Fruit fly (Drosophila melanogaster) whole organism, embryonic: ENCODE measurements around the gene shd.

Experiments
- ATbp ChIP-seq: fragments of 200-800 bp; sonication (Bioruptor generic); optimal IDR thresholded peaks from 2 replicates; lab custom pipeline; 2017; ENCODE audit warnings: missing biosample characterization, mild to moderate bottlenecking, missing genetic modification characterization, missing genetic modification reagents
- Adf1 ChIP-seq: fragments of 200-800 bp; sonication (Bioruptor generic); IDR thresholded peaks from 2 replicates; pipeline ENCODE4 v1.3.6; 2022; ENCODE audit warnings: missing biosample characterization, missing genetic modification characterization
- CG10543 ChIP-seq: fragments of 200-800 bp; sonication (Bioruptor generic); optimal IDR thresholded peaks from 3 replicates; lab custom pipeline; 2017; ENCODE audit warnings: missing biosample characterization, mild to moderate bottlenecking, missing genetic modification characterization, moderate library complexity
- CG10565 ChIP-seq: fragments of 200-800 bp; sonication (Bioruptor generic); optimal IDR thresholded peaks from 3 replicates; lab custom pipeline; 2016; ENCODE audit warnings: missing biosample characterization, mild to moderate bottlenecking, missing genetic modification characterization
- CG13296 ChIP-seq: fragments of 200-800 bp; sonication (Bioruptor generic); optimal IDR thresholded peaks from 3 replicates; lab custom pipeline; 2018; ENCODE audit warnings: missing biosample characterization, mild to moderate bottlenecking, missing genetic modification characterization
- CG15514 ChIP-seq: fragments of 200-800 bp; sonication (Bioruptor generic); optimal IDR thresholded peaks from 3 replicates; lab custom pipeline; 2017; ENCODE audit warnings: missing biosample characterization, missing genetic modification characterization, mild to moderate bottlenecking, moderate library complexity, missing genetic modification reagents
- CG1602 ChIP-seq: fragments of 200-800 bp; sonication (Bioruptor generic); optimal IDR thresholded peaks from 3 replicates; lab custom pipeline; 2016; ENCODE audit warnings: missing biosample characterization, missing genetic modification characterization
- CG17186 ChIP-seq: fragments of 200-800 bp; sonication (Bioruptor generic); optimal IDR thresholded peaks from 3 replicates; lab custom pipeline; 2017; ENCODE audit warnings: missing biosample characterization, missing genetic modification reagents, missing genetic modification characterization
- CG17612 ChIP-seq: fragments of 200-800 bp; sonication (Bioruptor generic); IDR thresholded peaks from 2 replicates; pipeline ENCODE4 v1.3.6; 2022; ENCODE audit warnings: missing biosample characterization, missing genetic modification characterization
- CG1832 ChIP-seq: fragments of 200-800 bp; sonication (Bioruptor generic); optimal IDR thresholded peaks from 2 replicates; lab custom pipeline; 2017; ENCODE audit warnings: missing biosample characterization, mild to moderate bottlenecking, missing genetic modification characterization, inconsistent platforms
- CG30403 ChIP-seq: fragments of 200-800 bp; sonication (Bioruptor generic); optimal IDR thresholded peaks from 3 replicates; lab custom pipeline; 2016; ENCODE audit warnings: missing biosample characterization, missing genetic modification characterization
- CG31365 ChIP-seq: fragments of 200-800 bp; sonication (Bioruptor generic); optimal IDR thresholded peaks from 2 replicates; lab custom pipeline; 2018; ENCODE audit warnings: missing biosample characterization, mild to moderate bottlenecking, missing genetic modification characterization
- CG4328 ChIP-seq: fragments of 200-800 bp; sonication (Bioruptor generic); optimal IDR thresholded peaks from 3 replicates; lab custom pipeline; 2017; ENCODE audit warnings: missing biosample characterization, missing genetic modification reagents, missing genetic modification characterization
- CG4404 ChIP-seq: fragments of 200-800 bp; sonication (Bioruptor generic); IDR thresholded peaks from 2 replicates; pipeline ENCODE4 v1.3.6; 2022; ENCODE audit warnings: missing biosample characterization, missing genetic modification characterization
- CG6254 ChIP-seq: fragments of 200-800 bp; sonication (Bioruptor generic); optimal IDR thresholded peaks from 3 replicates; lab custom pipeline; 2017; ENCODE audit warnings: mild to moderate bottlenecking, missing biosample characterization, missing genetic modification reagents, missing genetic modification characterization
- CG8290 ChIP-seq, 3 experiments: fragments of 200-800 bp; sonication (Bioruptor generic); optimal IDR thresholded peaks; 2 replicates each; lab custom pipeline; 2016 to 2019; ENCODE audit warnings: missing biosample characterization in 3 of 3, missing genetic modification characterization in 3 of 3, mild to moderate bottlenecking in 2 of 3, moderate library complexity in 1 of 3
- D19B ChIP-seq: fragments of 200-800 bp; sonication (Bioruptor generic); optimal IDR thresholded peaks from 2 replicates; lab custom pipeline; 2017; ENCODE audit warnings: missing biosample characterization, mild to moderate bottlenecking, missing genetic modification characterization
- Deaf1 ChIP-seq: fragments of 200-800 bp; optimal IDR thresholded peaks from 3 replicates; lab custom pipeline; 2019; ENCODE audit warnings: missing biosample characterization, mild to moderate bottlenecking, missing genetic modification characterization, moderate library complexity
- Doc3 ChIP-seq: fragments of 200-800 bp; sonication (Bioruptor generic); IDR thresholded peaks from 3 replicates; pipeline ENCODE4 v1.3.6; 2022; ENCODE audit warnings: missing biosample characterization, missing genetic modification characterization; ENCODE audit not compliant: partially characterized antibody
- Eip74EF ChIP-seq, 2 experiments: fragments of 200-800 bp in 1 of 2; fragments of >200 bp in 1 of 2; sonication (Bioruptor generic) in 1 of 2; optimal IDR thresholded peaks; 2 replicates each; lab custom pipeline; 2017 to 2019; ENCODE audit warnings: missing biosample characterization in 2 of 2, missing genetic modification characterization in 2 of 2, mild to moderate bottlenecking in 1 of 2, moderate library complexity in 1 of 2
- Fer1 ChIP-seq: fragments of 200-800 bp; sonication (Bioruptor generic); optimal IDR thresholded peaks from 2 replicates; lab custom pipeline; 2017; ENCODE audit warnings: missing biosample characterization, mild to moderate bottlenecking, missing genetic modification characterization
- GATAe ChIP-seq: fragments of 200-800 bp; sonication (Bioruptor generic); conservative IDR thresholded peaks from 2 replicates; pipeline ENCODE4 v1.3.6; 2022; ENCODE audit warnings: missing biosample characterization, missing genetic modification characterization
- H15 ChIP-seq: fragments of 200-800 bp; sonication (Bioruptor generic); IDR thresholded peaks from 3 replicates; pipeline ENCODE4 v1.3.6; 2022; ENCODE audit warnings: missing biosample characterization, missing genetic modification characterization
- HLH4C ChIP-seq: fragments of 200-800 bp; sonication (Bioruptor generic); IDR thresholded peaks from 3 replicates; pipeline ENCODE4 v1.3.6; 2022; ENCODE audit warnings: missing biosample characterization, missing genetic modification characterization; ENCODE audit not compliant: partially characterized antibody
- HLH54F ChIP-seq: fragments of 200-800 bp; sonication (Bioruptor generic); optimal IDR thresholded peaks from 3 replicates; lab custom pipeline; 2016; ENCODE audit warnings: missing biosample characterization, missing genetic modification characterization
- Hr3 ChIP-seq: fragments of 200-800 bp; sonication (Bioruptor generic); optimal IDR thresholded peaks from 3 replicates; lab custom pipeline; 2016; ENCODE audit warnings: missing biosample characterization, missing genetic modification characterization
- Jarid2 ChIP-seq: fragments of 200-800 bp; sonication (Bioruptor generic); optimal IDR thresholded peaks from 3 replicates; lab custom pipeline; 2017; ENCODE audit warnings: mild to moderate bottlenecking, missing biosample characterization, missing genetic modification reagents, missing genetic modification characterization
- Rx ChIP-seq: fragments of 200-800 bp; sonication (Bioruptor generic); IDR thresholded peaks from 2 replicates; pipeline ENCODE4 v1.3.6; 2022; ENCODE audit warnings: missing biosample characterization, missing genetic modification characterization
- Six4 ChIP-seq: fragments of 200-800 bp; sonication (Bioruptor generic); optimal IDR thresholded peaks from 2 replicates; lab custom pipeline; 2016; ENCODE audit warnings: missing biosample characterization, missing genetic modification characterization
- Sox102F ChIP-seq: fragments of 200-800 bp; sonication (Bioruptor generic); optimal IDR thresholded peaks from 2 replicates; lab custom pipeline; 2018; ENCODE audit warnings: missing biosample characterization, mild to moderate bottlenecking, missing genetic modification characterization, moderate library complexity
- br ChIP-seq: fragments of >200 bp; optimal IDR thresholded peaks from 2 replicates; lab custom pipeline; 2017
- cg ChIP-seq: fragments of 200-800 bp; sonication (Bioruptor generic); optimal IDR thresholded peaks from 3 replicates; lab custom pipeline; 2019; ENCODE audit warnings: missing biosample characterization, mild to moderate bottlenecking, missing genetic modification characterization, moderate library complexity
- ci ChIP-seq: fragments of 200-800 bp; sonication (Bioruptor generic); IDR thresholded peaks from 3 replicates; pipeline ENCODE4 v1.3.6; 2022; ENCODE audit warnings: missing biosample characterization, missing genetic modification characterization
- crc ChIP-seq: fragments of 200-800 bp; sonication (Bioruptor generic); optimal IDR thresholded peaks from 2 replicates; lab custom pipeline; 2016; ENCODE audit warnings: missing biosample characterization, missing genetic modification characterization
- gsb-n ChIP-seq: fragments of 200-800 bp; sonication (Bioruptor generic); optimal IDR thresholded peaks from 3 replicates; lab custom pipeline; 2018; ENCODE audit warnings: missing biosample characterization, mild to moderate bottlenecking, missing genetic modification characterization
- scrt ChIP-seq: fragments of 200-800 bp; sonication (Bioruptor generic); optimal IDR thresholded peaks from 2 replicates; lab custom pipeline; 2018; ENCODE audit warnings: missing biosample characterization, mild to moderate bottlenecking, missing genetic modification characterization, moderate library complexity
- sisA ChIP-seq: fragments of 200-800 bp; sonication (Bioruptor generic); IDR thresholded peaks from 2 replicates; pipeline ENCODE4 v1.3.6; 2022; ENCODE audit warnings: missing biosample characterization, missing genetic modification characterization
- slou ChIP-seq: fragments of 200-800 bp; sonication (Bioruptor generic); optimal IDR thresholded peaks from 3 replicates; lab custom pipeline; 2016; ENCODE audit warnings: missing biosample characterization, missing genetic modification characterization
- vnd ChIP-seq: fragments of 200-800 bp; sonication (Bioruptor generic); IDR thresholded peaks from 3 replicates; pipeline ENCODE4 v1.3.6; 2022; ENCODE audit warnings: missing biosample characterization, missing genetic modification characterization; ENCODE audit not compliant: partially characterized antibody
- zen2 ChIP-seq: fragments of 200-800 bp; sonication (Bioruptor generic); IDR thresholded peaks from 3 replicates; pipeline ENCODE4 v1.3.6; 2022; ENCODE audit warnings: missing biosample characterization, missing genetic modification characterization; ENCODE audit not compliant: partially characterized antibody

The shd gene

dm6 chr3L:14661567-14662258 lies 47.5 kb downstream of the shd start (continued):
- TF ChIP-seq Eip74EF (GFP tag; optimal IDR thresholded peaks at IDR 0.05; lab: Kevin White, UChicago) (peak in 1 of 2 experiments; percentile 54), Adf1 (GFP tag; lab: Robert Waterston, UW) (peak; percentile 13; the same call in 1 of the 2 replicates), CG31365 (tag; lab: Kevin White, UChicago) (peak; percentile 46), Jarid2 (no peak), CG13296 (GFP tag; lab: Kevin White, UChicago) (peak; percentile 67), ATbp (GFP tag; lab: Kevin White, UChicago) (peak; percentile 86), zen2 (GFP tag; lab: Robert Waterston, UW) (no peak), CG8290 (GFP tag; optimal IDR thresholded peaks at IDR 0.05; lab: Kevin White, UChicago) (peak; percentile 35), CG8290 (tag; optimal IDR thresholded peaks at IDR 0.05; lab: Kevin White, UChicago) (peak in 1 of 2 experiments; percentile 46), CG10565 (GFP tag; lab: Kevin White, UChicago) (no peak), CG17186 (GFP tag; lab: Kevin White, UChicago) (no peak), D19B (GFP tag; lab: Kevin White, UChicago) (no peak), CG17612 (GFP tag; lab: Robert Waterston, UW) (0 out of 2 replicates have a peak, but pooled peaks have one; percentile 16), Fer1 (peak; percentile 91), GATAe (GFP tag; lab: Robert Waterston, UW) (0 out of 2 replicates have a peak, but pooled peaks have one; percentile 43), slou (GFP tag; lab: Kevin White, UChicago) (peak; percentile 55), Hr3 (peak; percentile 76), CG15514 (peak; percentile 69), CG6254 (GFP tag; lab: Kevin White, UChicago) (peak; percentile 21), CG1832 (GFP tag; lab: Kevin White, UChicago) (no peak), CG4328 (peak; percentile 58), vnd (GFP tag; lab: Robert Waterston, UW) (no peak), CG30403 (GFP tag; lab: Kevin White, UChicago) (peak; percentile 78), Doc3 (GFP tag; lab: Robert Waterston, UW) (no peak), ci (GFP tag; lab: Robert Waterston, UW) (peak; percentile 94), br (lab: Kevin White, UChicago) (no peak), sisA (GFP tag; lab: Robert Waterston, UW) (peak; percentile 86), H15 (GFP tag; lab: Robert Waterston, UW) (peak; percentile 81), CG1602 (GFP tag; lab: Kevin White, UChicago) (peak; percentile 69), CG10543 (GFP tag; lab: Kevin White, UChicago) (peak; percentile 60), gsb-n (tag; lab: Kevin White, UChicago) (peak; percentile 78), Deaf1 (tag; lab: Kevin White, UChicago) (peak; percentile 23), Rx (GFP tag; lab: Robert Waterston, UW) (peak; percentile 78), Six4 (GFP tag; lab: Kevin White, UChicago) (peak; percentile 77), HLH54F (peak; percentile 69), cg (GFP tag; lab: Kevin White, UChicago) (no peak), Sox102F (GFP tag; lab: Kevin White, UChicago) (peak; percentile 83), CG4404 (GFP tag; lab: Robert Waterston, UW) (peak; percentile 68), crc (GFP tag; lab: Kevin White, UChicago) (peak; percentile 64), HLH4C (GFP tag; lab: Robert Waterston, UW) (no peak), scrt (peak; percentile 78)
